Fruit fly (Drosophila melanogaster) whole organism, wandering third instar larva: Measurements from ENCODE around the gene CG3408.

Source experiments
- Abd-B ChIP-seq: fragments of >200 bp; optimal IDR thresholded peaks from 2 replicates; lab custom pipeline; 2017; ENCODE audit warnings: missing biosample characterization, missing genetic modification characterization
- CG9705 ChIP-seq: fragments of 200-800 bp; sonication (Bioruptor generic); optimal IDR thresholded peaks from 2 replicates; lab custom pipeline; 2018; ENCODE audit warnings: missing biosample characterization, mild to moderate bottlenecking, missing genetic modification characterization
- CrebA ChIP-seq: fragments of 200-800 bp; sonication (Bioruptor generic); optimal IDR thresholded peaks from 2 replicates; lab custom pipeline; 2016; ENCODE audit warnings: missing biosample characterization, mild to moderate bottlenecking, missing genetic modification characterization, borderline replicate concordance
- Dfd ChIP-seq: fragments of >200 bp; optimal IDR thresholded peaks from 2 replicates; lab custom pipeline; 2017; ENCODE audit warnings: missing biosample characterization, missing genetic modification characterization
- Dif ChIP-seq: fragments of 200-275, 200-300 bp; sonication (Bioruptor generic); optimal IDR thresholded peaks from 2 replicates; lab custom pipeline; 2018; ENCODE audit warnings: missing biosample characterization, missing genetic modification characterization; ENCODE audit not compliant: partially characterized antibody
- GATAd ChIP-seq: sonication (Bioruptor generic); optimal IDR thresholded peaks from 2 replicates; lab custom pipeline; 2016; ENCODE audit warnings: missing biosample characterization, missing genetic modification characterization
- HLH106 ChIP-seq: fragments of 200-800 bp; optimal IDR thresholded peaks from 3 replicates; lab custom pipeline; 2019; ENCODE audit warnings: missing biosample characterization, mild to moderate bottlenecking, missing genetic modification characterization, moderate library complexity
- Hnf4 ChIP-seq: fragments of 200-800 bp; sonication (Bioruptor generic); optimal IDR thresholded peaks from 2 replicates; lab custom pipeline; 2016; ENCODE audit warnings: missing biosample characterization, mild to moderate bottlenecking, missing genetic modification characterization
- Hr78 ChIP-seq: fragments of >200 bp; optimal IDR thresholded peaks from 2 replicates; lab custom pipeline; 2017; ENCODE audit warnings: missing biosample characterization, missing genetic modification characterization
- Hr83 ChIP-seq: fragments of 200-300 bp; sonication (Bioruptor generic); optimal IDR thresholded peaks from 2 replicates; lab custom pipeline; 2016; ENCODE audit warnings: missing biosample characterization, mild to moderate bottlenecking, missing genetic modification characterization, moderate library complexity; ENCODE audit not compliant: poor library complexity, severe bottlenecking
- Jra ChIP-seq: sonication (Bioruptor generic); optimal IDR thresholded peaks from 2 replicates; lab custom pipeline; 2016; ENCODE audit warnings: missing biosample characterization, missing genetic modification characterization
- Mio ChIP-seq: sonication (Bioruptor generic); optimal IDR thresholded peaks from 2 replicates; lab custom pipeline; 2016; ENCODE audit warnings: missing biosample characterization, missing genetic modification characterization
- Myc ChIP-seq: fragments of >200 bp; optimal IDR thresholded peaks from 2 replicates; lab custom pipeline; 2017
- N ChIP-seq: fragments of >200 bp; optimal IDR thresholded peaks from 2 replicates; lab custom pipeline; 2018; ENCODE audit warnings: missing biosample characterization, missing external identifiers, missing genetic modification characterization
- OdsH ChIP-seq: fragments of 200-800 bp; sonication (Bioruptor generic); optimal IDR thresholded peaks from 2 replicates; lab custom pipeline; 2016; ENCODE audit warnings: missing biosample characterization, mild to moderate bottlenecking, missing genetic modification characterization
- Rel ChIP-seq, 2 experiments: fragments of 200-800 bp; sonication (Bioruptor generic) in 1 of 2; optimal IDR thresholded peaks; 2 replicates in 1 of 2; 3 replicates in 1 of 2; lab custom pipeline; 2016 to 2019; ENCODE audit warnings: mild to moderate bottlenecking in 2 of 2, missing biosample characterization in 2 of 2, missing genetic modification characterization in 2 of 2, moderate library complexity in 1 of 2
- Sp1 ChIP-seq: fragments of 200-800 bp; sonication (Bioruptor generic); optimal IDR thresholded peaks from 3 replicates; lab custom pipeline; 2019; ENCODE audit warnings: missing biosample characterization, mild to moderate bottlenecking, missing genetic modification characterization, moderate library complexity
- Vsx2 ChIP-seq: fragments of 200-300, 225-300 bp; sonication (Bioruptor generic); optimal IDR thresholded peaks from 2 replicates; lab custom pipeline; 2018; ENCODE audit warnings: missing biosample characterization, missing genetic modification characterization; ENCODE audit not compliant: partially characterized antibody
- br ChIP-seq: fragments of 200-800 bp; sonication (Bioruptor generic); optimal IDR thresholded peaks from 2 replicates; lab custom pipeline; 2016; ENCODE audit warnings: missing biosample characterization, missing genetic modification characterization
- brk ChIP-seq: fragments of 200-800 bp; sonication (Bioruptor generic); optimal IDR thresholded peaks from 2 replicates; lab custom pipeline; 2016; ENCODE audit warnings: missing biosample characterization, mild to moderate bottlenecking, missing genetic modification characterization
- dl ChIP-seq, 2 experiments: fragments of 175-275, 200-275 bp in 1 of 2; fragments of 200-275 bp in 1 of 2; sonication (Bioruptor generic); optimal IDR thresholded peaks; lab custom pipeline; 2018; ENCODE audit warnings: mild to moderate bottlenecking in 2 of 2, missing biosample characterization in 2 of 2, missing genetic modification characterization in 2 of 2, moderate library complexity in 2 of 2; ENCODE audit not compliant: partially characterized antibody in 2 of 2, insufficient read depth in 1 of 2
- dmrt93B ChIP-seq: fragments of 200-800 bp; sonication (Bioruptor generic); optimal IDR thresholded peaks from 2 replicates; lab custom pipeline; 2018; ENCODE audit warnings: missing biosample characterization, mild to moderate bottlenecking, missing genetic modification characterization
- dsf ChIP-seq: sonication (Bioruptor generic); optimal IDR thresholded peaks from 2 replicates; lab custom pipeline; 2016; ENCODE audit warnings: missing biosample characterization, missing genetic modification characterization, borderline replicate concordance
- foxo ChIP-seq, 2 experiments: fragments of 200-800 bp; sonication (Bioruptor generic); optimal IDR thresholded peaks; 2 replicates in 1 of 2; 3 replicates in 1 of 2; lab custom pipeline; 2016 to 2017; ENCODE audit warnings: missing biosample characterization in 2 of 2, missing genetic modification characterization in 2 of 2
- fru ChIP-seq: fragments of 200-800 bp; sonication (Bioruptor generic); optimal IDR thresholded peaks from 3 replicates; lab custom pipeline; 2016; ENCODE audit warnings: missing biosample characterization, mild to moderate bottlenecking, missing genetic modification characterization
- h ChIP-seq: fragments of 200-800 bp; sonication (Bioruptor generic); optimal IDR thresholded peaks from 3 replicates; lab custom pipeline; 2016; ENCODE audit warnings: missing biosample characterization, mild to moderate bottlenecking, missing genetic modification characterization
- lola ChIP-seq: fragments of >200 bp; optimal IDR thresholded peaks from 2 replicates; lab custom pipeline; 2017; ENCODE audit warnings: missing biosample characterization, missing genetic modification characterization
- pan ChIP-seq: fragments of >200 bp; optimal IDR thresholded peaks from 2 replicates; lab custom pipeline; 2017
- psq ChIP-seq: fragments of 200-800 bp; sonication (Bioruptor generic); optimal IDR thresholded peaks from 3 replicates; lab custom pipeline; 2017; ENCODE audit warnings: missing biosample characterization, mild to moderate bottlenecking, missing genetic modification characterization, moderate library complexity
- rgr ChIP-seq: fragments of 200-800 bp; sonication (Bioruptor generic); optimal IDR thresholded peaks from 3 replicates; lab custom pipeline; 2016; ENCODE audit warnings: missing biosample characterization, mild to moderate bottlenecking, missing genetic modification characterization
- sage ChIP-seq: fragments of 200-800 bp; sonication (Bioruptor generic); optimal IDR thresholded peaks from 2 replicates; lab custom pipeline; 2016; ENCODE audit warnings: missing biosample characterization, mild to moderate bottlenecking, missing genetic modification characterization
- sv ChIP-seq: fragments of 200-800 bp; sonication (Bioruptor generic); optimal IDR thresholded peaks from 3 replicates; lab custom pipeline; 2016; ENCODE audit warnings: missing biosample characterization, missing genetic modification characterization
- tai ChIP-seq: sonication (Bioruptor generic); optimal IDR thresholded peaks from 2 replicates; lab custom pipeline; 2016; ENCODE audit warnings: missing biosample characterization, missing genetic modification characterization
- usp ChIP-seq: fragments of >200 bp; optimal IDR thresholded peaks from 2 replicates; lab custom pipeline; 2017; ENCODE audit warnings: missing biosample characterization, missing genetic modification characterization
- woc ChIP-seq: sonication (Bioruptor generic); optimal IDR thresholded peaks from 2 replicates; lab custom pipeline; 2016; ENCODE audit warnings: missing biosample characterization, mild to moderate bottlenecking, missing genetic modification characterization

The CG3408 gene

dm6 chr3L:9511287-9512256 is 2.2 kb upstream of the CG3408 start, which contains the start of gene RpS9:
TSS of gene RpS9 (minus strand) at chr3L:9511531.
- no peak for TF ChIP-seq Rel (GFP tag; optimal IDR thresholded peaks at IDR 0.05; lab: Kevin White, UChicago)
- TF ChIP-seq Rel (tag; optimal IDR thresholded peaks at IDR 0.05; lab: Kevin White, UChicago) = peak; percentile 48
- peak; percentile 27 for TF ChIP-seq Hnf4
- no peak for TF ChIP-seq woc
- peak; percentile 72 for TF ChIP-seq Sp1 (GFP tag; lab: Kevin White, UChicago)
- no peak for TF ChIP-seq Abd-B (GFP tag; lab: Kevin White, UChicago)
- TF ChIP-seq Jra (GFP tag; lab: Kevin White, UChicago) = peak; percentile 25
- TF ChIP-seq usp (GFP tag; lab: Kevin White, UChicago) = no peak
- peak; percentile 6 for TF ChIP-seq br (GFP tag; lab: Kevin White, UChicago)
- peak; percentile 69 for TF ChIP-seq brk
- peak; percentile 7 for TF ChIP-seq Myc (lab: Kevin White, UChicago)
- TF ChIP-seq tai (GFP tag; lab: Kevin White, UChicago) = peak; percentile 39
- TF ChIP-seq rgr (GFP tag; lab: Kevin White, UChicago) = peak; percentile 33
- TF ChIP-seq dsf = no peak
- TF ChIP-seq OdsH (GFP tag; lab: Kevin White, UChicago) = peak; percentile 14
- TF ChIP-seq HLH106 (tag; lab: Kevin White, UChicago) = peak; percentile 8
- TF ChIP-seq h (GFP tag; lab: Kevin White, UChicago) = peak; percentile 31
- no peak for TF ChIP-seq Hr78 (GFP tag; lab: Kevin White, UChicago)
- no peak for TF ChIP-seq Dfd
- peak in 1 of 2 experiments; percentile 33 for TF ChIP-seq foxo (GFP tag; optimal IDR thresholded peaks at IDR 0.05; lab: Kevin White, UChicago)

- peak; percentile 58 for TF ChIP-seq HLH106 (tag; lab: Kevin White, UChicago)
- peak; percentile 47 for TF ChIP-seq br (GFP tag; lab: Kevin White, UChicago)
- TF ChIP-seq Hr83 (GFP tag; lab: Kevin White, UChicago) = no peak
- TF ChIP-seq foxo (GFP tag; optimal IDR thresholded peaks at IDR 0.05; lab: Kevin White, UChicago) = peak in 1 of 2 experiments; percentile 62
- peak; percentile 75 for TF ChIP-seq psq (GFP tag; lab: Kevin White, UChicago)
- no peak for TF ChIP-seq Mio (GFP tag; lab: Kevin White, UChicago)
- peak; percentile 16 for TF ChIP-seq OdsH (GFP tag; lab: Kevin White, UChicago)
- no peak for TF ChIP-seq Hr78 (GFP tag; lab: Kevin White, UChicago)
- peak; percentile 3 for TF ChIP-seq Hnf4
- peak; percentile 31 for TF ChIP-seq rgr (GFP tag; lab: Kevin White, UChicago)
- no peak for TF ChIP-seq Dif
- no peak for TF ChIP-seq Rel (GFP tag; optimal IDR thresholded peaks at IDR 0.05; lab: Kevin White, UChicago)
- TF ChIP-seq Rel (tag; optimal IDR thresholded peaks at IDR 0.05; lab: Kevin White, UChicago) = peak; percentile 87
- no peak for TF ChIP-seq dmrt93B (GFP tag; lab: Kevin White, UChicago)
- no peak for TF ChIP-seq Jra (GFP tag; lab: Kevin White, UChicago)
- peak; percentile 15 for TF ChIP-seq h (GFP tag; lab: Kevin White, UChicago)
- peak; percentile 46 for TF ChIP-seq pan (lab: Kevin White, UChicago)
- TF ChIP-seq sage = no peak
- no peak for TF ChIP-seq tai (GFP tag; lab: Kevin White, UChicago)
- peak; percentile 71 for TF ChIP-seq Sp1 (GFP tag; lab: Kevin White, UChicago)
- no peak for TF ChIP-seq Dfd
- TF ChIP-seq woc = peak; percentile 57
- no peak for TF ChIP-seq CG9705 (GFP tag; lab: Kevin White, UChicago)
- TF ChIP-seq fru = peak; percentile 77
These were observed 738 bp downstream of the CG3408 start for dm6 chr3L:9508653-9509036.

DNA sequence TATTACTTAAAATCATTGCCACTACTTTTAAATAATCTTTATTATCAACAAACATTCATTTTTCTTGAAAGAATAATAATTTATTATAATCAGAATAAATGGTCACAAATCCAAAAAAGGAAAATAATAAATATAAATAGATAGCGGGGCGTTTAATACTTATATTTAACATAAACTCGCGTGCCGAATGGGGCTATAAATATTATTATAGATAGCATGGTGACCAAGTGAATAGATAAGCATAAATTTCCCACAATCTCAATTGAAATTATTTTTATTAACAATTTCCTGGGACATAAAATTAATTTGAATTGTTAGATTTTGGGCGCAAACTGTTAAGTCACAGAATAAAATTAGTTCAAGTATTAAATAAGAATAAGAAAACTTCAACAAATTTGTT is 3.0 kb downstream of the CG3408 start:
- TF ChIP-seq fru (no peak), Dif (no peak), Hr78 (GFP tag; lab: Kevin White, UChicago) (no peak), dmrt93B (GFP tag; lab: Kevin White, UChicago) (no peak), OdsH (GFP tag; lab: Kevin White, UChicago) (no peak), pan (lab: Kevin White, UChicago) (no peak), CG9705 (GFP tag; lab: Kevin White, UChicago) (no peak), HLH106 (tag; lab: Kevin White, UChicago) (no peak)

- TF ChIP-seq CG9705 (GFP tag; lab: Kevin White, UChicago) = no peak
- TF ChIP-seq woc = no peak
- no peak for TF ChIP-seq Hr83 (GFP tag; lab: Kevin White, UChicago)
- TF ChIP-seq sv (GFP tag; lab: Kevin White, UChicago) = no peak
- no peak for TF ChIP-seq Abd-B (GFP tag; lab: Kevin White, UChicago)
- no peak for TF ChIP-seq CrebA (GFP tag; lab: Kevin White, UChicago)
- TF ChIP-seq Myc (lab: Kevin White, UChicago) = no peak
- TF ChIP-seq Hr78 (GFP tag; lab: Kevin White, UChicago) = no peak
- TF ChIP-seq Hnf4 = no peak
- no peak for TF ChIP-seq GATAd
- no peak for TF ChIP-seq Jra (GFP tag; lab: Kevin White, UChicago)
- no peak for TF ChIP-seq Vsx2 (GFP tag; lab: Kevin White, UChicago)
- TF ChIP-seq psq (GFP tag; lab: Kevin White, UChicago) = no peak
- TF ChIP-seq lola (GFP tag; lab: Kevin White, UChicago) = no peak
- no peak for TF ChIP-seq sage
- TF ChIP-seq N (GFP tag; lab: Kevin White, UChicago) = no peak
- TF ChIP-seq dl (GFP tag; optimal IDR thresholded peaks at IDR 0.05; lab: Kevin White, UChicago; ENCODE audit: insufficient read depth in 1 of 2, partially characterized antibody in 2 of 2) = no peak
- no peak for TF ChIP-seq Rel (GFP tag; optimal IDR thresholded peaks at IDR 0.05; lab: Kevin White, UChicago)
- TF ChIP-seq Rel (tag; optimal IDR thresholded peaks at IDR 0.05; lab: Kevin White, UChicago) = no peak
- no peak for TF ChIP-seq br (GFP tag; lab: Kevin White, UChicago)
These were observed 3.7 kb downstream of the CG3408 start for dm6 chr3L:9505713-9506062.
